Worm (Caenorhabditis elegans) whole organism, young adult: ENCODE data around the gene C46C11.4.

Experiments used
- B0336.3 ChIP-seq: fragments of 200-800 bp; sonication (Bioruptor generic); IDR thresholded peaks from 2 replicates; pipeline ENCODE4 v1.3.6; 2022; ENCODE audit warnings: missing genetic modification characterization, missing compliant biosample characterization
- F10E7.11 ChIP-seq: sonication (generic microtip); optimal IDR thresholded peaks from 2 replicates; lab custom pipeline; 2017; ENCODE audit warnings: mild to moderate bottlenecking, missing genetic modification characterization, moderate library complexity, missing compliant biosample characterization
- F49E8.2 ChIP-seq: sonication (generic microtip); optimal IDR thresholded peaks from 3 replicates; lab custom pipeline; 2017; ENCODE audit warnings: missing genetic modification characterization, mild to moderate bottlenecking, missing compliant biosample characterization, antibody characterized with exemption, moderate library complexity; ENCODE audit not compliant: insufficient read depth
- F52B5.7 ChIP-seq: sonication (generic microtip); optimal IDR thresholded peaks from 2 replicates; lab custom pipeline; 2016; ENCODE audit warnings: mild to moderate bottlenecking, missing genetic modification characterization, missing compliant biosample characterization
- K11D2.4 ChIP-seq: fragments of 200-800 bp; sonication (Bioruptor generic); IDR thresholded peaks from 2 replicates; pipeline ENCODE4 v1.3.6; 2022; ENCODE audit warnings: missing genetic modification reagents, missing genetic modification characterization, missing compliant biosample characterization
- T26A5.8 ChIP-seq: sonication (generic microtip); optimal IDR thresholded peaks from 2 replicates; lab custom pipeline; 2016; ENCODE audit warnings: missing genetic modification characterization, missing compliant biosample characterization
- Y53G8AR.9 ChIP-seq: fragments of 200-800 bp; sonication (Bioruptor generic); conservative IDR thresholded peaks from 2 replicates; pipeline ENCODE4 v1.3.6; 2022; ENCODE audit warnings: missing genetic modification reagents, missing genetic modification characterization, missing compliant biosample characterization
- Y56A3A.18 ChIP-seq: fragments of 200-800 bp; sonication (Bioruptor generic); IDR thresholded peaks from 2 replicates; pipeline ENCODE4 v1.3.6; 2022; ENCODE audit warnings: missing genetic modification reagents, missing genetic modification characterization, missing compliant biosample characterization
- Y67H2A.10 ChIP-seq: fragments of 200-800 bp; sonication (Bioruptor generic); conservative IDR thresholded peaks from 2 replicates; pipeline ENCODE4 v1.3.6; 2022; ENCODE audit warnings: missing genetic modification reagents, missing genetic modification characterization, missing compliant biosample characterization
- ZK185.1 ChIP-seq: sonication (generic microtip); optimal IDR thresholded peaks from 2 replicates; lab custom pipeline; 2016; ENCODE audit warnings: mild to moderate bottlenecking, missing genetic modification characterization, missing compliant biosample characterization; ENCODE audit not compliant: poor library complexity, severe bottlenecking
- athp-1 ChIP-seq: sonication (generic microtip); optimal IDR thresholded peaks from 2 replicates; lab custom pipeline; 2017; ENCODE audit warnings: mild to moderate bottlenecking, missing genetic modification characterization, missing compliant biosample characterization
- bed-1 ChIP-seq: fragments of 200-800 bp; sonication (Bioruptor generic); IDR thresholded peaks from 2 replicates; pipeline ENCODE4 v1.3.6; 2022; ENCODE audit warnings: missing genetic modification reagents, missing genetic modification characterization, missing compliant biosample characterization
- ceh-27 ChIP-seq: fragments of 200-800 bp; sonication (Bioruptor generic); optimal IDR thresholded peaks from 2 replicates; lab custom pipeline; 2018; ENCODE audit warnings: mild to moderate bottlenecking, missing genetic modification characterization, moderate library complexity, missing compliant biosample characterization
- ceh-58 ChIP-seq: fragments of 200-800 bp; sonication (Bioruptor generic); IDR thresholded peaks from 2 replicates; pipeline ENCODE4 v1.3.6; 2022; ENCODE audit warnings: missing genetic modification characterization, missing compliant biosample characterization
- ceh-91 ChIP-seq: fragments of 200-800 bp; sonication (Bioruptor generic); IDR thresholded peaks from 2 replicates; pipeline ENCODE4 v1.3.6; 2022; ENCODE audit warnings: missing genetic modification reagents, missing genetic modification characterization, missing compliant biosample characterization
- chd-7 ChIP-seq: sonication (generic microtip); optimal IDR thresholded peaks from 2 replicates; lab custom pipeline; 2016; ENCODE audit warnings: mild to moderate bottlenecking, missing genetic modification characterization, moderate library complexity, missing compliant biosample characterization
- dpff-1 ChIP-seq: sonication (generic microtip); optimal IDR thresholded peaks from 2 replicates; lab custom pipeline; 2017; ENCODE audit warnings: mild to moderate bottlenecking, missing genetic modification characterization, missing compliant biosample characterization
- efl-1 ChIP-seq: fragments of 150-350 bp; optimal IDR thresholded peaks from 2 replicates; lab custom pipeline; 2014; ENCODE audit warnings: missing biosample characterization, missing genetic modification reagents, missing genetic modification characterization
- hlh-26 ChIP-seq: fragments of 200-800 bp; sonication (Bioruptor generic); conservative IDR thresholded peaks from 2 replicates; pipeline ENCODE4 v1.3.6; 2022; ENCODE audit warnings: missing genetic modification reagents, missing genetic modification characterization, missing compliant biosample characterization
- lin-35 ChIP-seq, 3 experiments: fragments of 150-350 bp in 2 of 3; sonication (generic microtip) in 1 of 3; optimal IDR thresholded peaks; 2 replicates each; lab custom pipeline; 2014 to 2018; ENCODE audit warnings: missing biosample characterization in 3 of 3, missing genetic modification characterization in 3 of 3, missing genetic modification reagents in 3 of 3
- nhr-80 ChIP-seq: sonication (generic microtip); optimal IDR thresholded peaks from 2 replicates; lab custom pipeline; 2016; ENCODE audit warnings: missing genetic modification characterization, missing compliant biosample characterization
- sea-2 ChIP-seq: fragments of 200-800 bp; sonication (Bioruptor generic); IDR thresholded peaks from 2 replicates; pipeline ENCODE4 v1.3.6; 2022; ENCODE audit warnings: missing genetic modification characterization, missing compliant biosample characterization
- snpc-1.3 ChIP-seq: sonication (generic microtip); optimal IDR thresholded peaks from 2 replicates; lab custom pipeline; 2017; ENCODE audit warnings: missing genetic modification characterization, mild to moderate bottlenecking, missing compliant biosample characterization, antibody characterized with exemption, moderate library complexity, missing genotype, missing genetic modification reagents; ENCODE audit not compliant: insufficient read depth
- sptf-2 ChIP-seq: fragments of 200-800 bp; sonication (Bioruptor generic); optimal IDR thresholded peaks from 2 replicates; lab custom pipeline; 2018; ENCODE audit warnings: mild to moderate bottlenecking, missing genetic modification characterization, missing compliant biosample characterization
- zfh-2 ChIP-seq: fragments of 200-800 bp; sonication (Bioruptor generic); conservative IDR thresholded peaks from 2 replicates; pipeline ENCODE4 v1.3.6; 2022; ENCODE audit warnings: missing genetic modification reagents, missing genetic modification characterization, missing compliant biosample characterization
- ztf-26 ChIP-seq: sonication (generic microtip); optimal IDR thresholded peaks from 2 replicates; lab custom pipeline; 2017; ENCODE audit warnings: missing genetic modification characterization, missing compliant biosample characterization
- ztf-28 ChIP-seq: fragments of 200-800 bp; sonication (Bioruptor generic); IDR thresholded peaks from 2 replicates; pipeline ENCODE4 v1.3.6; 2022; ENCODE audit warnings: missing genetic modification reagents, missing genetic modification characterization, missing compliant biosample characterization
- ztf-3 ChIP-seq: fragments of 200-800 bp; sonication (Bioruptor generic); optimal IDR thresholded peaks from 2 replicates; lab custom pipeline; 2018; ENCODE audit warnings: mild to moderate bottlenecking, missing genetic modification characterization, missing compliant biosample characterization

The C46C11.4 gene

ce11 chrX:4654057-4654456, 7.1 kb upstream of the C46C11.4 start, which contains the start of gene ceh-1:
ceh-1 (minus strand) TSS chrX:4654157.
- TF ChIP-seq ZK185.1 (tag; lab: Kevin White, UChicago) (no peak), ceh-27 (no peak), lin-35 (GFP tag; optimal IDR thresholded peaks at IDR 0.05; lab: Kevin White, UChicago) (no peak), ztf-26 (tag; lab: Kevin White, UChicago) (no peak), Y56A3A.18 (GFP tag; lab: Robert Waterston, UW) (no peak), B0336.3 (no peak), F10E7.11 (tag; lab: Kevin White, UChicago) (no peak), athp-1 (tag; lab: Kevin White, UChicago) (no peak), ztf-28 (no peak), ztf-3 (GFP tag; lab: Kevin White, UChicago) (no peak)

ce11 chrX:4652950-4653349, 5.9 kb upstream of the C46C11.4 start:
- TF ChIP-seq Y56A3A.18 (GFP tag; lab: Robert Waterston, UW) (no peak), F52B5.7 (tag; lab: Kevin White, UChicago) (no peak), chd-7 (tag; lab: Kevin White, UChicago) (no peak), F10E7.11 (tag; lab: Kevin White, UChicago) (no peak), Y53G8AR.9 (GFP tag; lab: Robert Waterston, UW) (no peak), snpc-1.3 (tag; lab: Kevin White, UChicago) (no peak), dpff-1 (tag; lab: Kevin White, UChicago) (no peak), hlh-26 (no peak), ZK185.1 (tag; lab: Kevin White, UChicago) (no peak)

ce11 chrX:4651428-4651827, 4.4 kb upstream of the C46C11.4 start:
- TF ChIP-seq F49E8.2 (tag; lab: Kevin White, UChicago) = no peak
- TF ChIP-seq bed-1 (GFP tag; lab: Robert Waterston, UW) = 0 out of 2 replicates have a peak, but pooled peaks have one; percentile 55

- TF ChIP-seq efl-1 (GFP tag; lab: Kevin White, UChicago) (peak; percentile 33), Y53G8AR.9 (GFP tag; lab: Robert Waterston, UW) (no peak), Y67H2A.10 (GFP tag; lab: Robert Waterston, UW) (no peak)
- TF ChIP-seq, all 124 proteins: peak for 1
These were observed 2.1 kb upstream of the C46C11.4 start, which contains the start of gene ent-5 for ce11 chrX:4649097-4649496. ent-5 (minus strand) TSS chrX:4649197.

ce11 chrX:4636821-4637220, 10.2 kb downstream of the C46C11.4 start, which contains the start of gene hosl-1:
hosl-1 (plus strand) TSS chrX:4637121.
- TF ChIP-seq T26A5.8 (tag; lab: Kevin White, UChicago) (no peak), zfh-2 (GFP tag; lab: Robert Waterston, UW) (peak; percentile 48; the same call in 1 of the 2 replicates)
- TF ChIP-seq, all 124 proteins: peak for 1

ce11 chrX:4636143-4636542, 10.9 kb downstream of the C46C11.4 start:
- no peak for TF ChIP-seq sea-2 (GFP tag; lab: Robert Waterston, UW)
- TF ChIP-seq ceh-58 (GFP tag; lab: Robert Waterston, UW) = no peak
- no peak for TF ChIP-seq K11D2.4
- peak; percentile 66 for TF ChIP-seq nhr-80
- TF ChIP-seq Y56A3A.18 (GFP tag; lab: Robert Waterston, UW) = no peak
- TF ChIP-seq sptf-2 (GFP tag; lab: Kevin White, UChicago) = no peak
- TF ChIP-seq F52B5.7 (tag; lab: Kevin White, UChicago) = no peak
- no peak for TF ChIP-seq ceh-91 (GFP tag; lab: Robert Waterston, UW)
